Fruit fly (Drosophila melanogaster) whole organism, wandering third instar larva: Measurements from ENCODE around the gene CG15375.

Source experiments
- CrebA ChIP-seq: fragments of 200-800 bp; sonication (Bioruptor generic); optimal IDR thresholded peaks from 2 replicates; lab custom pipeline; 2016; ENCODE audit warnings: missing biosample characterization, mild to moderate bottlenecking, missing genetic modification characterization, borderline replicate concordance
- Dfd ChIP-seq: fragments of >200 bp; optimal IDR thresholded peaks from 2 replicates; lab custom pipeline; 2017; ENCODE audit warnings: missing biosample characterization, missing genetic modification characterization
- HLH106 ChIP-seq: fragments of 200-800 bp; optimal IDR thresholded peaks from 3 replicates; lab custom pipeline; 2019; ENCODE audit warnings: missing biosample characterization, mild to moderate bottlenecking, missing genetic modification characterization, moderate library complexity
- Jra ChIP-seq: sonication (Bioruptor generic); optimal IDR thresholded peaks from 2 replicates; lab custom pipeline; 2016; ENCODE audit warnings: missing biosample characterization, missing genetic modification characterization
- dl ChIP-seq, 2 experiments: fragments of 175-275, 200-275 bp in 1 of 2; fragments of 200-275 bp in 1 of 2; sonication (Bioruptor generic); optimal IDR thresholded peaks; lab custom pipeline; 2018; ENCODE audit warnings: mild to moderate bottlenecking in 2 of 2, missing biosample characterization in 2 of 2, missing genetic modification characterization in 2 of 2, moderate library complexity in 2 of 2; ENCODE audit not compliant: partially characterized antibody in 2 of 2, insufficient read depth in 1 of 2
- foxo ChIP-seq, 2 experiments: fragments of 200-800 bp; sonication (Bioruptor generic); optimal IDR thresholded peaks; 2 replicates in 1 of 2; 3 replicates in 1 of 2; lab custom pipeline; 2016 to 2017; ENCODE audit warnings: missing biosample characterization in 2 of 2, missing genetic modification characterization in 2 of 2
- psq ChIP-seq: fragments of 200-800 bp; sonication (Bioruptor generic); optimal IDR thresholded peaks from 3 replicates; lab custom pipeline; 2017; ENCODE audit warnings: missing biosample characterization, mild to moderate bottlenecking, missing genetic modification characterization, moderate library complexity

DNA sequence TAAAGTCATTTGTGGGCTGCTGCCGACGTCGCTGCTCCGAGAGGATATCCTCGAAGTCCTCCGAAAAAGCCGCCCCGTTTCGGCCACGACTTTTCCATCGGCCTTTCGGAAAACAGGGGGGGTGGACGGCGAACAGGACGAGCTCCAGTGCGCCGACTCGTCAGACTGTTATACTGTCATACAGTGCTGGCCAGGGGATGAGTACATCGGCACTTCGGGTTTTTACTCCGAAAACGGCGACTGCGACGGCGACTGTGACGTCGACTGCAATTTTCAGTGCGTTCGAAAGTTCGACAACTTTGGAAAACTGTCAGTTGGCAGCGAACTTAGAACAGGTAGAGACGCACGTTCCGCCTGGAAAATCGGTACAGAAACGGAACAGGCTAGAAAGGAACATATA, 25.7 kb upstream of the CG15375 start, which contains the start of gene CG43689:
- TF ChIP-seq psq (GFP tag; lab: Kevin White, UChicago) (no peak), HLH106 (tag; lab: Kevin White, UChicago) (no peak), CrebA (no peak), foxo (GFP tag; optimal IDR thresholded peaks at IDR 0.05; lab: Kevin White, UChicago) (no peak), Dfd (no peak), Jra (GFP tag; lab: Kevin White, UChicago) (no peak), dl (GFP tag; optimal IDR thresholded peaks at IDR 0.05; lab: Kevin White, UChicago; ENCODE audit: insufficient read depth in 1 of 2, partially characterized antibody in 2 of 2) (no peak)
